Fruit fly (Drosophila melanogaster) whole organism, adult: ENCODE results near the gene RpS17.

Experiments
- CG33017 ChIP-seq: fragments of 200-800 bp; sonication (Bioruptor generic); optimal IDR thresholded peaks from 2 replicates; lab custom pipeline; 2018; ENCODE audit warnings: missing biosample characterization, mild to moderate bottlenecking, missing genetic modification characterization, moderate library complexity
- Hr96 ChIP-seq: fragments of 200-800 bp; sonication (Bioruptor generic); optimal IDR thresholded peaks from 2 replicates; lab custom pipeline; 2016; ENCODE audit warnings: missing biosample characterization, missing genetic modification characterization
- cnc ChIP-seq, 2 experiments: fragments of >200 bp; optimal IDR thresholded peaks; 2 replicates each; lab custom pipeline; 2017
- kay ChIP-seq: fragments of 200-800 bp; sonication (Bioruptor generic); peaks from one replicate; lab custom pipeline; 2016; ENCODE audit warnings: missing biosample characterization, missing genetic modification characterization, borderline replicate concordance
- ovo ChIP-seq: fragments of 200-800 bp; sonication (Bioruptor generic); optimal IDR thresholded peaks from 2 replicates; lab custom pipeline; 2016; ENCODE audit warnings: missing biosample characterization, missing genetic modification characterization
- pad ChIP-seq: fragments of 200-800 bp; sonication (Bioruptor generic); optimal IDR thresholded peaks from 3 replicates; lab custom pipeline; 2017; ENCODE audit warnings: missing biosample characterization, missing genetic modification characterization, mild to moderate bottlenecking, moderate library complexity, missing genetic modification reagents
- tj ChIP-seq: fragments of 200-800 bp; sonication (Bioruptor generic); optimal IDR thresholded peaks from 3 replicates; lab custom pipeline; 2017; ENCODE audit warnings: missing biosample characterization, mild to moderate bottlenecking, missing genetic modification characterization, moderate library complexity
- toe ChIP-seq: fragments of 200-800 bp; sonication (Bioruptor generic); optimal IDR thresholded peaks from 2 replicates; lab custom pipeline; 2016; ENCODE audit warnings: missing biosample characterization, missing genetic modification characterization

DNA sequence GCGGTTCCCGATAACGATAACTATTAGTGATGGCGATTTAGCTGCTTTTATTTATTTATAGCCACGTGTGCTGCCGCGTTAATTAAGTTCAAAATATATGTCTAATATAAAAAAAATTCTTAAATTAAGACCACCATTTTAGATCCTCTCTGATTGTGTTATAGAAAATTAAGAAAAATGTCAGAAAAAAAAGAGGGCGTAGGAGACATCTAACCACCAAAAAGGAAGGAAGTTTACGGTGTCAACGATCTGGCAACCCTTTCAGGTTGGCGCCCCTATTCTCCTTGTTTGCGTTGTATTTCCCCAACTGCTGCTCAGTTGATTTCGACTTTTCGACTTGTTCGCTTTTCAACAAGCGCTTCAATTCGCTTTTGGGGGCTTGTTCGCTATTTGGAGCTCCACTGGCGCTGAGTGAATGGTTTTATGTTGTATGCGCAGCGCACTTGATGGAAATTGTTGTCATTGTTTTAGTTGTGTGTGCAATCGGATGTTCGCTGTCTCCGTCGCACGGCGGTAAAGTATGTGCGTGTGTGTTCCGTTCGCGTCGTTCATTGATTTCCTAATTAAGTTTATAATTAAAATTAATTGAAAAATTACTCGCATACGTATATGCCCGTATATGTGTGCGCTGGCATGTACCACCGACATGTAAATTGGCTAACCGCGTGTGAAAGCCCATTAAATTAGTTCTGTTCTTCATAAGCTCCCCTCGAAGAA is 31.3 kb upstream of the RpS17 start, which contains the start of the genes CG3434 and CG44838:
- TF ChIP-seq CG33017 (tag; lab: Kevin White, UChicago) (peak; percentile 70), Hr96 (GFP tag; lab: Kevin White, UChicago) (peak; percentile 71), toe (peak; percentile 87), cnc (optimal IDR thresholded peaks at IDR 0.05; lab: Kevin White, UChicago) (no peak), kay (GFP tag; lab: Kevin White, UChicago) (no peak), tj (GFP tag; lab: Kevin White, UChicago) (peak; percentile 48), ovo (GFP tag; lab: Kevin White, UChicago) (no peak), pad (GFP tag; lab: Kevin White, UChicago) (peak; percentile 96)
